Worm (Caenorhabditis elegans) whole organism, late embryonic: ENCODE data around the gene srg-7.

Source experiments
- K02D7.2 ChIP-seq: sonication (generic microtip); optimal IDR thresholded peaks from 2 replicates; lab custom pipeline; 2017; ENCODE audit warnings: mild to moderate bottlenecking, missing genetic modification characterization, missing compliant biosample characterization
- K09A11.1 ChIP-seq: sonication (generic microtip); optimal IDR thresholded peaks from 2 replicates; lab custom pipeline; 2017; ENCODE audit warnings: antibody characterized with exemption, mild to moderate bottlenecking, missing genetic modification characterization, missing compliant biosample characterization; ENCODE audit not compliant: insufficient read depth
- T23F11.4 ChIP-seq: fragments of 200-800 bp; sonication (Bioruptor generic); optimal IDR thresholded peaks from 2 replicates; lab custom pipeline; 2018; ENCODE audit warnings: mild to moderate bottlenecking, missing genetic modification characterization, missing compliant biosample characterization
- Y22D7AL.16 ChIP-seq: sonication (generic microtip); optimal IDR thresholded peaks from 2 replicates; lab custom pipeline; 2016; ENCODE audit warnings: missing genetic modification characterization, missing compliant biosample characterization
- ahr-1 ChIP-seq: sonication (generic microtip); optimal IDR thresholded peaks from 2 replicates; lab custom pipeline; 2016; ENCODE audit warnings: missing genetic modification characterization, missing compliant biosample characterization
- ama-1 ChIP-seq: fragments of 150-350 bp; optimal IDR thresholded peaks from 2 replicates; lab custom pipeline; 2014
- ceh-14 ChIP-seq: sonication (generic microtip); optimal IDR thresholded peaks from 2 replicates; lab custom pipeline; 2016; ENCODE audit warnings: missing genotype, missing genetic modification characterization, missing compliant biosample characterization
- ceh-18 ChIP-seq: sonication (generic microtip); optimal IDR thresholded peaks from 2 replicates; lab custom pipeline; 2016; ENCODE audit warnings: missing genetic modification characterization, missing compliant biosample characterization
- ceh-2 ChIP-seq: sonication (generic microtip); optimal IDR thresholded peaks from 2 replicates; lab custom pipeline; 2016; ENCODE audit warnings: missing genotype, missing genetic modification characterization, missing compliant biosample characterization
- ceh-22 ChIP-seq: sonication (generic microtip); optimal IDR thresholded peaks from 2 replicates; lab custom pipeline; 2017; ENCODE audit warnings: missing biosample characterization, missing genetic modification characterization
- ceh-30 ChIP-seq: fragments of 150-350 bp; optimal IDR thresholded peaks from 2 replicates; lab custom pipeline; 2014; ENCODE audit warnings: missing biosample characterization, missing genetic modification characterization
- ceh-31 ChIP-seq: sonication (generic microtip); optimal IDR thresholded peaks from 2 replicates; lab custom pipeline; 2016; ENCODE audit warnings: missing genetic modification characterization, missing compliant biosample characterization
- ceh-34 ChIP-seq: sonication (generic microtip); optimal IDR thresholded peaks from 2 replicates; lab custom pipeline; 2016; ENCODE audit warnings: mild to moderate bottlenecking, missing genetic modification characterization, missing compliant biosample characterization
- ceh-45 ChIP-seq: fragments of 200-800 bp; sonication (Bioruptor generic); IDR thresholded peaks from 2 replicates; pipeline ENCODE4 v1.3.6; 2022; ENCODE audit warnings: missing genetic modification reagents, missing genetic modification characterization, missing compliant biosample characterization
- ceh-6 ChIP-seq: fragments of 200-800 bp; sonication (Bioruptor generic); optimal IDR thresholded peaks from 2 replicates; lab custom pipeline; 2018; ENCODE audit warnings: mild to moderate bottlenecking, missing genetic modification characterization, missing compliant biosample characterization
- dmd-4 ChIP-seq: sonication (generic microtip); optimal IDR thresholded peaks from 2 replicates; lab custom pipeline; 2016; ENCODE audit warnings: borderline replicate concordance, missing genetic modification characterization, missing compliant biosample characterization
- elt-2 ChIP-seq: sonication (generic microtip); optimal IDR thresholded peaks from 2 replicates; lab custom pipeline; 2016; ENCODE audit warnings: missing genetic modification reagents, missing genetic modification characterization, missing compliant biosample characterization
- elt-4 ChIP-seq: sonication (generic microtip); optimal IDR thresholded peaks from 2 replicates; lab custom pipeline; 2016; ENCODE audit warnings: missing genetic modification characterization, missing compliant biosample characterization
- fax-1 ChIP-seq: sonication (generic microtip); optimal IDR thresholded peaks from 2 replicates; lab custom pipeline; 2016; ENCODE audit warnings: missing genotype, missing genetic modification characterization, missing compliant biosample characterization
- fkh-6 ChIP-seq: sonication (generic microtip); optimal IDR thresholded peaks from 2 replicates; lab custom pipeline; 2016; ENCODE audit warnings: missing genetic modification characterization, missing compliant biosample characterization
- gmeb-2 ChIP-seq: sonication (generic microtip); optimal IDR thresholded peaks from 2 replicates; lab custom pipeline; 2016; ENCODE audit warnings: missing genetic modification characterization, inconsistent platforms, missing compliant biosample characterization
- hlh-15 ChIP-seq: sonication (generic microtip); optimal IDR thresholded peaks from 2 replicates; lab custom pipeline; 2016; ENCODE audit warnings: missing genetic modification characterization, missing compliant biosample characterization
- hlh-30 ChIP-seq: sonication (generic microtip); optimal IDR thresholded peaks from 2 replicates; lab custom pipeline; 2017; ENCODE audit warnings: antibody characterized with exemption, missing genetic modification characterization, missing compliant biosample characterization; ENCODE audit not compliant: insufficient read depth
- lin-11 ChIP-seq: fragments of 200-800 bp; sonication (Bioruptor generic); optimal IDR thresholded peaks from 2 replicates; lab custom pipeline; 2018; ENCODE audit warnings: mild to moderate bottlenecking, missing genetic modification characterization, missing compliant biosample characterization
- madf-2 ChIP-seq: sonication (generic microtip); optimal IDR thresholded peaks from 2 replicates; lab custom pipeline; 2017; ENCODE audit warnings: missing genetic modification characterization, missing compliant biosample characterization
- mec-3 ChIP-seq: sonication (generic microtip); optimal IDR thresholded peaks from 2 replicates; lab custom pipeline; 2016; ENCODE audit warnings: borderline replicate concordance, missing genetic modification characterization, missing compliant biosample characterization
- nfya-1 ChIP-seq: sonication (generic microtip); optimal IDR thresholded peaks from 2 replicates; lab custom pipeline; 2017; ENCODE audit warnings: missing genetic modification characterization, mild to moderate bottlenecking, missing compliant biosample characterization, antibody characterized with exemption, moderate library complexity
- nhr-11 ChIP-seq: fragments of 150-350 bp; optimal IDR thresholded peaks from 2 replicates; lab custom pipeline; 2014; ENCODE audit warnings: missing biosample characterization, missing genetic modification characterization
- nhr-232 ChIP-seq: sonication (generic microtip); optimal IDR thresholded peaks from 2 replicates; lab custom pipeline; 2016; ENCODE audit warnings: missing genetic modification characterization, missing compliant biosample characterization
- odd-2 ChIP-seq: sonication (generic microtip); optimal IDR thresholded peaks from 2 replicates; lab custom pipeline; 2017; ENCODE audit warnings: antibody characterized with exemption, mild to moderate bottlenecking, missing genetic modification characterization, missing compliant biosample characterization
- pat-9 ChIP-seq: fragments of 200-800 bp; sonication (Bioruptor generic); optimal IDR thresholded peaks from 2 replicates; lab custom pipeline; 2018; ENCODE audit warnings: mild to moderate bottlenecking, missing genetic modification characterization, moderate library complexity, missing compliant biosample characterization
- pax-1 ChIP-seq: fragments of 150-350 bp; optimal IDR thresholded peaks from 2 replicates; lab custom pipeline; 2014; ENCODE audit warnings: missing biosample characterization, missing genetic modification characterization
- pha-2 ChIP-seq: sonication (generic microtip); optimal IDR thresholded peaks from 2 replicates; lab custom pipeline; 2017; ENCODE audit warnings: mild to moderate bottlenecking, missing genetic modification characterization, missing compliant biosample characterization
- pha-4 ChIP-seq: fragments of 150-350 bp; optimal IDR thresholded peaks from 2 replicates; lab custom pipeline; 2018; ENCODE audit warnings: missing biosample characterization, missing genetic modification reagents, missing genetic modification characterization
- pros-1 ChIP-seq: fragments of 150-350 bp; optimal IDR thresholded peaks from 2 replicates; lab custom pipeline; 2014; ENCODE audit warnings: missing biosample characterization, missing genetic modification reagents, missing genetic modification characterization
- ref-2 ChIP-seq: sonication (generic microtip); optimal IDR thresholded peaks from 2 replicates; lab custom pipeline; 2016; ENCODE audit warnings: missing genetic modification characterization, missing compliant biosample characterization
- rnt-1 ChIP-seq: sonication (generic microtip); optimal IDR thresholded peaks from 2 replicates; lab custom pipeline; 2016; ENCODE audit warnings: missing genetic modification characterization, missing compliant biosample characterization
- syd-9 ChIP-seq: sonication (generic microtip); optimal IDR thresholded peaks from 2 replicates; lab custom pipeline; 2016; ENCODE audit warnings: mild to moderate bottlenecking, missing genetic modification characterization, moderate library complexity, missing compliant biosample characterization
- tbx-2 ChIP-seq: sonication (generic microtip); optimal IDR thresholded peaks from 2 replicates; lab custom pipeline; 2016; ENCODE audit warnings: missing genetic modification characterization, missing compliant biosample characterization
- tbx-7 ChIP-seq: sonication (generic microtip); optimal IDR thresholded peaks from 2 replicates; lab custom pipeline; 2016; ENCODE audit warnings: missing genotype, missing genetic modification characterization, missing compliant biosample characterization
- unc-42 ChIP-seq: sonication (generic microtip); optimal IDR thresholded peaks from 2 replicates; lab custom pipeline; 2016; ENCODE audit warnings: missing genotype, missing genetic modification characterization, missing compliant biosample characterization
- ztf-16 ChIP-seq: sonication (generic microtip); optimal IDR thresholded peaks from 2 replicates; lab custom pipeline; 2017; ENCODE audit warnings: missing genetic modification characterization, missing compliant biosample characterization

The srg-7 gene

ce11 chrIII:6251511-6251910 is 16.4 kb downstream of the srg-7 start, which contains the start of gene amdh-1:
amdh-1 (plus strand) TSS chrIII:6251811.
- TF ChIP-seq unc-42 (tag; lab: Kevin White, UChicago) (no peak), ceh-45 (GFP tag; lab: Robert Waterston, UW) (no peak), ceh-2 (tag; lab: Kevin White, UChicago) (no peak), rnt-1 (tag; lab: Kevin White, UChicago) (no peak), T23F11.4 (GFP tag; lab: Kevin White, UChicago) (no peak), ceh-6 (GFP tag; lab: Kevin White, UChicago) (no peak), mec-3 (no peak), nhr-11 (tag; lab: Kevin White, UChicago) (no peak), lin-11 (no peak), pax-1 (tag; lab: Kevin White, UChicago) (no peak), fkh-6 (tag; lab: Kevin White, UChicago) (no peak), hlh-30 (tag; lab: Kevin White, UChicago) (no peak), pros-1 (tag; lab: Kevin White, UChicago) (no peak), Y22D7AL.16 (tag; lab: Kevin White, UChicago) (no peak), tbx-7 (tag; lab: Kevin White, UChicago) (no peak), dmd-4 (tag; lab: Kevin White, UChicago) (no peak), elt-2 (tag; lab: Kevin White, UChicago) (no peak), elt-4 (tag; lab: Kevin White, UChicago) (no peak), ahr-1 (no peak), odd-2 (tag; lab: Kevin White, UChicago) (no peak)

ce11 chrIII:6248064-6248687 is 19.8 kb downstream of the srg-7 start, which contains the start of the genes gen-1 and stt-3:
gen-1 (minus strand) TSS chrIII:6248158.
stt-3 (plus strand) TSS chrIII:6248637.
- no peak for TF ChIP-seq gmeb-2
- no peak for TF ChIP-seq hlh-15 (tag; lab: Kevin White, UChicago)
- TF ChIP-seq tbx-2 (tag; lab: Kevin White, UChicago) = no peak

ce11 chrIII:6245728-6246127 is 22.2 kb downstream of the srg-7 start, which contains the start of gene bcas-2:
bcas-2 (minus strand) TSS chrIII:6245828.
- no peak for TF ChIP-seq ama-1 (lab: Kevin White, UChicago)
- TF ChIP-seq pat-9 (tag; lab: Kevin White, UChicago) = no peak
- no peak for TF ChIP-seq nfya-1
- no peak for TF ChIP-seq ceh-34 (tag; lab: Kevin White, UChicago)
- no peak for TF ChIP-seq ceh-14 (tag; lab: Kevin White, UChicago)
- no peak for TF ChIP-seq ceh-22 (tag; lab: Kevin White, UChicago)
- no peak for TF ChIP-seq K09A11.1 (tag; lab: Kevin White, UChicago)
- TF ChIP-seq K02D7.2 = no peak

ce11 chrIII:6240528-6240927 is 27.4 kb downstream of the srg-7 start, which contains the start of gene T12A2.3:
T12A2.3 (plus strand) TSS chrIII:6240828.
- TF ChIP-seq ceh-30 (tag; lab: Kevin White, UChicago) (no peak), tbx-7 (tag; lab: Kevin White, UChicago) (no peak), ceh-22 (tag; lab: Kevin White, UChicago) (no peak), K09A11.1 (tag; lab: Kevin White, UChicago) (no peak), ztf-16 (tag; lab: Kevin White, UChicago) (no peak), ceh-45 (GFP tag; lab: Robert Waterston, UW) (no peak), pha-4 (tag; lab: Kevin White, UChicago) (no peak), ceh-18 (tag; lab: Kevin White, UChicago) (no peak), syd-9 (tag; lab: Kevin White, UChicago) (no peak), nhr-232 (no peak), gmeb-2 (no peak), pha-2 (no peak), fax-1 (tag; lab: Kevin White, UChicago) (no peak), ceh-2 (tag; lab: Kevin White, UChicago) (no peak), rnt-1 (tag; lab: Kevin White, UChicago) (no peak), ref-2 (tag; lab: Kevin White, UChicago) (no peak), madf-2 (no peak), ceh-31 (tag; lab: Kevin White, UChicago) (no peak), pax-1 (tag; lab: Kevin White, UChicago) (no peak), mec-3 (no peak)
